Worm (Caenorhabditis elegans) whole organism, young adult: Measurements from ENCODE around the gene rdy-2.
A peak's percentile ranks its signal among the peaks of the same experiment; 100 is the strongest.

ENCODE experiments used
- B0019.2 ChIP-seq: fragments of 200-800 bp; sonication (Bioruptor generic); conservative IDR thresholded peaks from 2 replicates; pipeline ENCODE4 v1.3.6; 2022; ENCODE audit warnings: missing genetic modification reagents, missing genetic modification characterization, missing compliant biosample characterization
- B0035.1 ChIP-seq: sonication (generic microtip); optimal IDR thresholded peaks from 2 replicates; lab custom pipeline; 2016; ENCODE audit warnings: missing genetic modification characterization, mild to moderate bottlenecking, missing compliant biosample characterization, missing genotype, missing genetic modification reagents
- C06A6.2 ChIP-seq: fragments of 200-800 bp; sonication (Bioruptor generic); conservative IDR thresholded peaks from 2 replicates; pipeline ENCODE4 v1.3.6; 2022; ENCODE audit warnings: missing genetic modification characterization, missing compliant biosample characterization
- D2030.7 ChIP-seq: fragments of 200-800 bp; sonication (Bioruptor generic); IDR thresholded peaks from 2 replicates; pipeline ENCODE4 v1.3.6; 2022; ENCODE audit warnings: missing genetic modification reagents, missing genetic modification characterization, missing compliant biosample characterization
- F10E7.11 ChIP-seq: sonication (generic microtip); optimal IDR thresholded peaks from 2 replicates; lab custom pipeline; 2017; ENCODE audit warnings: mild to moderate bottlenecking, missing genetic modification characterization, moderate library complexity, missing compliant biosample characterization
- F22D6.2 ChIP-seq: sonication (generic microtip); optimal IDR thresholded peaks from 2 replicates; lab custom pipeline; 2016; ENCODE audit warnings: mild to moderate bottlenecking, missing genetic modification characterization, missing compliant biosample characterization
- F23B12.7 ChIP-seq: sonication (generic microtip); optimal IDR thresholded peaks from 2 replicates; lab custom pipeline; 2017; ENCODE audit warnings: missing genetic modification characterization, mild to moderate bottlenecking, missing compliant biosample characterization, antibody characterized with exemption, moderate library complexity; ENCODE audit not compliant: insufficient read depth
- F49E8.2 ChIP-seq: sonication (generic microtip); optimal IDR thresholded peaks from 3 replicates; lab custom pipeline; 2017; ENCODE audit warnings: missing genetic modification characterization, mild to moderate bottlenecking, missing compliant biosample characterization, antibody characterized with exemption, moderate library complexity; ENCODE audit not compliant: insufficient read depth
- F57C9.4 ChIP-seq: sonication (generic microtip); optimal IDR thresholded peaks from 2 replicates; lab custom pipeline; 2017; ENCODE audit warnings: mild to moderate bottlenecking, missing genetic modification characterization, missing compliant biosample characterization
- K11D2.4 ChIP-seq: fragments of 200-800 bp; sonication (Bioruptor generic); IDR thresholded peaks from 2 replicates; pipeline ENCODE4 v1.3.6; 2022; ENCODE audit warnings: missing genetic modification reagents, missing genetic modification characterization, missing compliant biosample characterization
- K12H6.12 ChIP-seq: fragments of 200-800 bp; sonication (Bioruptor generic); optimal IDR thresholded peaks from 2 replicates; lab custom pipeline; 2018; ENCODE audit warnings: mild to moderate bottlenecking, missing genetic modification characterization, missing compliant biosample characterization
- Y53G8AR.9 ChIP-seq: fragments of 200-800 bp; sonication (Bioruptor generic); conservative IDR thresholded peaks from 2 replicates; pipeline ENCODE4 v1.3.6; 2022; ENCODE audit warnings: missing genetic modification reagents, missing genetic modification characterization, missing compliant biosample characterization
- Y56A3A.18 ChIP-seq: fragments of 200-800 bp; sonication (Bioruptor generic); IDR thresholded peaks from 2 replicates; pipeline ENCODE4 v1.3.6; 2022; ENCODE audit warnings: missing genetic modification reagents, missing genetic modification characterization, missing compliant biosample characterization
- Y95B8A.8 ChIP-seq: fragments of 200-800 bp; sonication (Bioruptor generic); IDR thresholded peaks from 2 replicates; pipeline ENCODE4 v1.3.6; 2022; ENCODE audit warnings: missing genetic modification reagents, missing genetic modification characterization, missing compliant biosample characterization
- aptf-2 ChIP-seq: fragments of 200-800 bp; sonication (Bioruptor generic); conservative IDR thresholded peaks from 2 replicates; pipeline ENCODE4 v1.3.6; 2022; ENCODE audit warnings: missing genetic modification reagents, missing genetic modification characterization, missing compliant biosample characterization
- aptf-3 ChIP-seq: fragments of 200-800 bp; sonication (Bioruptor generic); IDR thresholded peaks from 2 replicates; pipeline ENCODE4 v1.3.6; 2022; ENCODE audit warnings: missing genetic modification characterization, missing compliant biosample characterization
- chd-7 ChIP-seq: sonication (generic microtip); optimal IDR thresholded peaks from 2 replicates; lab custom pipeline; 2016; ENCODE audit warnings: mild to moderate bottlenecking, missing genetic modification characterization, moderate library complexity, missing compliant biosample characterization
- dpl-1 ChIP-seq: fragments of 150-350 bp; optimal IDR thresholded peaks from 2 replicates; lab custom pipeline; 2014; ENCODE audit warnings: missing biosample characterization, missing genetic modification reagents, missing genetic modification characterization
- egl-18 ChIP-seq: fragments of 200-800 bp; sonication (Bioruptor generic); IDR thresholded peaks from 2 replicates; pipeline ENCODE4 v1.3.6; 2022; ENCODE audit warnings: missing genetic modification reagents, missing genetic modification characterization, missing compliant biosample characterization
- ets-4 ChIP-seq: fragments of 200-800 bp; sonication (Bioruptor generic); optimal IDR thresholded peaks from 2 replicates; lab custom pipeline; 2018; ENCODE audit warnings: mild to moderate bottlenecking, missing genetic modification characterization, missing compliant biosample characterization
- hsf-1 ChIP-seq: fragments of 200-800 bp; sonication (Bioruptor generic); IDR thresholded peaks from 2 replicates; pipeline ENCODE4 v1.3.6; 2022; ENCODE audit warnings: missing genetic modification reagents, missing genetic modification characterization, missing compliant biosample characterization
- lag-1 ChIP-seq: fragments of 200-800 bp; sonication (Bioruptor generic); IDR thresholded peaks from 2 replicates; pipeline ENCODE4 v1.3.6; 2022; ENCODE audit warnings: missing genetic modification reagents, missing genetic modification characterization, missing compliant biosample characterization
- let-526 ChIP-seq: fragments of 200-800 bp; sonication (Bioruptor generic); IDR thresholded peaks from 2 replicates; pipeline ENCODE4 v1.3.6; 2022; ENCODE audit warnings: missing genetic modification reagents, missing genetic modification characterization, missing compliant biosample characterization
- let-607 ChIP-seq, 2 experiments: fragments of 200-800 bp in 1 of 2; sonication (Bioruptor generic) in 1 of 2; sonication (generic microtip) in 1 of 2; optimal IDR thresholded peaks; 2 replicates each; lab custom pipeline; 2016 to 2018; ENCODE audit warnings: mild to moderate bottlenecking in 2 of 2, missing compliant biosample characterization in 2 of 2, missing genetic modification characterization in 2 of 2, moderate library complexity in 2 of 2, missing genotype in 1 of 2
- lin-35 ChIP-seq, 3 experiments: fragments of 150-350 bp in 2 of 3; sonication (generic microtip) in 1 of 3; optimal IDR thresholded peaks; 2 replicates each; lab custom pipeline; 2014 to 2018; ENCODE audit warnings: missing biosample characterization in 3 of 3, missing genetic modification characterization in 3 of 3, missing genetic modification reagents in 3 of 3
- lin-54 ChIP-seq: fragments of 200-800 bp; sonication (Bioruptor generic); optimal IDR thresholded peaks from 2 replicates; lab custom pipeline; 2018; ENCODE audit warnings: mild to moderate bottlenecking, missing genetic modification characterization, missing compliant biosample characterization
- lsl-1 ChIP-seq: fragments of 200-800 bp; sonication (Bioruptor generic); optimal IDR thresholded peaks from 2 replicates; lab custom pipeline; 2018; ENCODE audit warnings: mild to moderate bottlenecking, missing genetic modification characterization, moderate library complexity, missing compliant biosample characterization
- lsy-27 ChIP-seq: sonication (generic microtip); optimal IDR thresholded peaks from 2 replicates; lab custom pipeline; 2017; ENCODE audit warnings: missing genetic modification characterization, mild to moderate bottlenecking, missing compliant biosample characterization, antibody characterized with exemption, missing genotype, borderline replicate concordance; ENCODE audit not compliant: insufficient read depth
- madf-6 ChIP-seq: fragments of 200-800 bp; sonication (Bioruptor generic); IDR thresholded peaks from 2 replicates; pipeline ENCODE4 v1.3.6; 2022; ENCODE audit warnings: missing genetic modification reagents, missing genetic modification characterization, missing compliant biosample characterization
- mcd-1 ChIP-seq: fragments of 200-800 bp; sonication (Bioruptor generic); IDR thresholded peaks from 2 replicates; pipeline ENCODE4 v1.3.6; 2022; ENCODE audit warnings: missing genetic modification reagents, missing genetic modification characterization, missing compliant biosample characterization
- mel-28 ChIP-seq: sonication (generic microtip); optimal IDR thresholded peaks from 2 replicates; lab custom pipeline; 2016; ENCODE audit warnings: borderline replicate concordance, mild to moderate bottlenecking, missing genetic modification characterization, missing compliant biosample characterization
- mxl-1 ChIP-seq: sonication (generic microtip); optimal IDR thresholded peaks from 2 replicates; lab custom pipeline; 2016; ENCODE audit warnings: missing genetic modification characterization, missing compliant biosample characterization
- nhr-179 ChIP-seq: sonication (generic microtip); optimal IDR thresholded peaks from 2 replicates; lab custom pipeline; 2016; ENCODE audit warnings: mild to moderate bottlenecking, missing genetic modification characterization, missing compliant biosample characterization
- nhr-27 ChIP-seq: fragments of 200-800 bp; sonication (Bioruptor generic); optimal IDR thresholded peaks from 2 replicates; lab custom pipeline; 2018; ENCODE audit warnings: mild to moderate bottlenecking, missing genetic modification characterization, moderate library complexity, missing compliant biosample characterization
- nhr-90 ChIP-seq: sonication (generic microtip); optimal IDR thresholded peaks from 2 replicates; lab custom pipeline; 2016; ENCODE audit warnings: missing genotype, mild to moderate bottlenecking, missing genetic modification characterization, missing compliant biosample characterization
- pbrm-1 ChIP-seq: fragments of 200-800 bp; sonication (Bioruptor generic); IDR thresholded peaks from 2 replicates; pipeline ENCODE4 v1.3.6; 2022; ENCODE audit warnings: missing genetic modification reagents, missing genetic modification characterization, missing compliant biosample characterization
- pha-4 ChIP-seq: fragments of 150-350 bp; sonication (generic microtip); optimal IDR thresholded peaks from 2 replicates; lab custom pipeline; 2014; ENCODE audit warnings: missing biosample characterization, missing genetic modification reagents, missing genetic modification characterization
- rec-8 ChIP-seq, 2 experiments: sonication (generic microtip); optimal IDR thresholded peaks; 2 replicates each; lab custom pipeline; 2016; ENCODE audit warnings: mild to moderate bottlenecking in 2 of 2, missing genetic modification characterization in 2 of 2, missing genetic modification reagents in 2 of 2, missing genotype in 2 of 2, missing biosample characterization in 1 of 2, missing compliant biosample characterization in 1 of 2, moderate library complexity in 1 of 2
- snpc-1.1 ChIP-seq: sonication (generic microtip); optimal IDR thresholded peaks from 2 replicates; lab custom pipeline; 2017; ENCODE audit warnings: missing genetic modification characterization, mild to moderate bottlenecking, missing compliant biosample characterization, antibody characterized with exemption, moderate library complexity, missing genotype, missing genetic modification reagents; ENCODE audit not compliant: insufficient read depth
- snpc-3.4 ChIP-seq: sonication (generic microtip); optimal IDR thresholded peaks from 2 replicates; lab custom pipeline; 2017; ENCODE audit warnings: missing genetic modification characterization, mild to moderate bottlenecking, missing compliant biosample characterization, antibody characterized with exemption, moderate library complexity, missing genotype, missing genetic modification reagents
- tbp1 ChIP-seq: fragments of 200-800 bp; sonication (Bioruptor generic); optimal IDR thresholded peaks from 2 replicates; lab custom pipeline; 2018; ENCODE audit warnings: mild to moderate bottlenecking, missing genetic modification characterization, missing compliant biosample characterization
- tlf-1 ChIP-seq: fragments of 200-800 bp; sonication (Bioruptor generic); optimal IDR thresholded peaks from 2 replicates; lab custom pipeline; 2018; ENCODE audit warnings: mild to moderate bottlenecking, missing genetic modification characterization, missing compliant biosample characterization
- zim-3 ChIP-seq: sonication (generic microtip); optimal IDR thresholded peaks from 2 replicates; lab custom pipeline; 2017; ENCODE audit warnings: mild to moderate bottlenecking, missing genetic modification characterization, moderate library complexity, missing compliant biosample characterization
- ztf-18 ChIP-seq: sonication (generic microtip); optimal IDR thresholded peaks from 2 replicates; lab custom pipeline; 2016; ENCODE audit warnings: missing genotype, mild to moderate bottlenecking, missing genetic modification characterization, missing compliant biosample characterization
- ztf-26 ChIP-seq: sonication (generic microtip); optimal IDR thresholded peaks from 2 replicates; lab custom pipeline; 2017; ENCODE audit warnings: missing genetic modification characterization, missing compliant biosample characterization

rdy-2 gene

DNA sequence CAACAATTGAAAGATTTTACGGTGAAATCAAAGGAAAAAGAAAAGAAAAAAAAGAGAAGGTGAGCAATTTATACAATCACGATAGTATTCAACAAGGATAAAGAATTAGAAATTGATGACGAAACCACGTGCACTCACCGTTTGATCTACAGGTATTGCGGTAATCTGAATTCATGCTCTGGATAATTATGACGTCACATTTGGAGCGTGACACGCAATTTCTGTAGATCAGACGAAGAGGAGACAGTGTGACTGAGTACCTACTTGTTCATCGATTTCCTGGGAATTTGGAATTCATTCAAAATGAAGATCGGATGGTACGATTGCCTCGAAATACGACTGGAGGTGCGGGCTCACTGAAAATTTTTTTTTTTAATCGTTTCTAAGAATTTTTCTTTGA, 2.4 kb downstream of the rdy-2 start:
- TF ChIP-seq Y56A3A.18 (no peak), let-607 (tag; optimal IDR thresholded peaks at IDR 0.05; lab: Kevin White, UChicago) (no peak), D2030.7 (GFP tag; lab: Robert Waterston, UW) (no peak), K12H6.12 (tag; lab: Kevin White, UChicago) (no peak), lsl-1 (GFP tag; lab: Kevin White, UChicago) (no peak), C06A6.2 (GFP tag; lab: Robert Waterston, UW) (no peak), lin-35 (GFP tag; optimal IDR thresholded peaks at IDR 0.05; lab: Kevin White, UChicago) (no peak), tbp1 (GFP tag; lab: Kevin White, UChicago) (no peak), nhr-27 (no peak), B0019.2 (GFP tag; lab: Robert Waterston, UW) (no peak), snpc-1.1 (no peak), F22D6.2 (tag; lab: Kevin White, UChicago) (no peak), mxl-1 (tag; lab: Kevin White, UChicago) (no peak), rec-8 (tag; optimal IDR thresholded peaks at IDR 0.05; lab: Kevin White, UChicago) (no peak), snpc-3.4 (tag; lab: Kevin White, UChicago) (no peak), F10E7.11 (tag; lab: Kevin White, UChicago) (no peak), aptf-3 (GFP tag; lab: Robert Waterston, UW) (no peak), mel-28 (tag; lab: Kevin White, UChicago) (no peak), F23B12.7 (tag; lab: Kevin White, UChicago) (no peak), pbrm-1 (no peak)

DNA sequence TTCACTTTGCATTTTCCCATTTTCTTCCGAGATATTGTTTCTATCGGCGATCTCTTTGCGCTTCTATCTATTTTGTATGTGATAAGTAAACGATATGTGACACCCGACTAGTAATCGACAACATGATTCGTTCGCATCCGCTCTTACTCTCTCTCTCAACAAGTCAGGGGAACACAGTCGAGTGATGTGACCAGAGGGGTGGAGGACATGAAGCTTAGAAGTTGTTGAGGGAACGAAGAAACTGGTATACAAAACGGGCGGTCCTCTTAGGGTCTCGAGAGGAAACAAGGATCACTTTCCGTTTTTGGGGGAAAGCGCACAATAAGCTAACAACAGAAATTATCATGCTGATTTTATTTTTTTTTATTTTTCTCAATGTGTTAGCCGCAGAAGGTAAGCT, 7.7 kb downstream of the rdy-2 start, which contains the start of gene F53F4.4:
F53F4.4 (plus strand) TSS at position 301 of the 400 bp plus-strand sequence.
- TF ChIP-seq ztf-26, result no peak
- no peak for TF ChIP-seq pha-4 (tag; lab: Kevin White, UChicago)
- TF ChIP-seq lag-1 (GFP tag; lab: Robert Waterston, UW), result no peak
- no peak for TF ChIP-seq nhr-179 (tag; lab: Kevin White, UChicago)
- TF ChIP-seq madf-6 (GFP tag; lab: Robert Waterston, UW), result peak; percentile 47; the same call in 1 of the 2 replicates
- TF ChIP-seq chd-7 (tag; lab: Kevin White, UChicago), result no peak
- TF ChIP-seq lsy-27 (tag; lab: Kevin White, UChicago), result no peak
- no peak for TF ChIP-seq K11D2.4
- no peak for TF ChIP-seq aptf-3 (GFP tag; lab: Robert Waterston, UW)
- no peak for TF ChIP-seq let-526 (GFP tag; lab: Robert Waterston, UW)
- TF ChIP-seq ets-4 (GFP tag; lab: Kevin White, UChicago), result no peak
- no peak for TF ChIP-seq tlf-1 (GFP tag; lab: Kevin White, UChicago)
- no peak for TF ChIP-seq egl-18
- 0 out of 2 replicates have a peak, but pooled peaks have one; percentile 18 for TF ChIP-seq Y95B8A.8 (GFP tag; lab: Robert Waterston, UW)
- TF ChIP-seq, all 124 proteins: peak for 2

- peak; percentile 92 for TF ChIP-seq mcd-1 (GFP tag; lab: Robert Waterston, UW)
- no peak for TF ChIP-seq lin-54
- TF ChIP-seq aptf-2, result no peak
- TF ChIP-seq lsl-1 (GFP tag; lab: Kevin White, UChicago), result peak; percentile 32
- no peak for TF ChIP-seq zim-3
- no peak for TF ChIP-seq Y53G8AR.9
- no peak for TF ChIP-seq F49E8.2 (tag; lab: Kevin White, UChicago)
- TF ChIP-seq B0035.1 (tag; lab: Kevin White, UChicago), result no peak
- no peak for TF ChIP-seq ztf-18 (tag; lab: Kevin White, UChicago)
- no peak for TF ChIP-seq F57C9.4 (tag; lab: Kevin White, UChicago)
- no peak for TF ChIP-seq dpl-1 (GFP tag; lab: Kevin White, UChicago)
- no peak for TF ChIP-seq nhr-90 (tag; lab: Kevin White, UChicago)
- no peak for TF ChIP-seq hsf-1
Observed at ce11 chrV:13591504-13592174, 9.1 kb downstream of the rdy-2 start, which contains the start of gene tbcb-1. tbcb-1 (plus strand) TSS chrV:13592124.
